Worm (Caenorhabditis elegans): ENCODE results near the gene W09G12.7.
"Not testable (repeated sequence)": the region's sequence is repeated elsewhere in the genome, so short reads cannot be mapped to it uniquely, and the experiment has no call there.

DNA sequence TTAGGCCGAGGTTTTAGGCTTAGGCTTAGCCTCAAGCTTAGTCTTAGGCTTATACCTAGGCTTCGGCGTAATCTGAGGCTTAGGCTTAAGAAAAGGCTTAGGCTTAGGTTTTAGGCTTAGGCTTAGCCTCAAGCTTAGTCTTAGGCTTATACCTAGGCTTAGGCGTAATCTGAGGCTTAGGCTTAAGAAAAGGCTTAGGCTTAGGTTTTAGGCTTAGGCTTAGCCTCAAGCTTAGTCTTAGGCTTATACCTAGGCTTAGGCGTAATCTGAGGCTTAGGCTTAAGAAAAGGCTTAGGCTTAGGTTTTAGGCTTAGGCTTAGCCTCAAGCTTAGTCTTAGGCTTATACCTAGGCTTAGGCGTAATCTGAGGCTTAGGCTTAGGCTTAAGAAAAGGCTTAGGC, 11.6 kb upstream of the W09G12.7 start:
- TF ChIP-seq F49E8.2 (tag; optimal IDR thresholded peaks at IDR 0.05; ENCODE audit: borderline replicate concordance); nhr-28 (tag; optimal IDR thresholded peaks at IDR 0.05); unc-62 (GFP tag; optimal IDR thresholded peaks at IDR 0.05 in 1 of 2); unc-62 (tag; optimal IDR thresholded peaks at IDR 0.05); ceh-82 (tag; optimal IDR thresholded peaks at IDR 0.05); nhr-25 (tag; optimal IDR thresholded peaks at IDR 0.05; ENCODE audit: borderline replicate concordance, insufficient read depth): not testable (repeated sequence)
